Fruit fly (Drosophila melanogaster): Measurements from ENCODE around the gene CG17145.

The CG17145 gene

DNA sequence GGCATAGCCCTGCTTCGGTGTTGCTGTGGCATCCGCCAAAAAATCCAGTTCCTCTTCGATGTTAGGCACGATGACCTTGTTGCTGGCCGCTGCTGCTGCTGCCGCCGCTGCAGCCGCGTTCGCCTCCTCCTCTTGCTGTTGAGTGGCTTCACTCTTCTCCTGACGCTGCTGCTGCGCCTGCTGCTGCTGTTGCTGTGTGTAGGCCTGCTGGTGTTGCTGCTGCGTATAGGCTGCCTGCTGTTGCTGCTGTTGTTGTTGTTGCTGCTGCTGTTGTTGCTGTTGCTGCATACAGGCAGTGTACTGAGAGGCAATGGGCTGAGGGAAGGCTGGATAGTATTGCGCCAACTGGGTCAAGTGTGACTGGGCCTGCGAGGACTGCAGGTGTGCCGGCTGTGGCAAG is 15.6 kb downstream of the CG17145 start:
- TF ChIP-seq gl (tag; optimal IDR thresholded peaks at IDR 0.05) (no peak), CG34367 (tag; optimal IDR thresholded peaks at IDR 0.05) (no peak), rn (GFP tag; IDR thresholded peaks at IDR 0.05) (no peak)

- no peak for TF ChIP-seq D1 (tag; optimal IDR thresholded peaks at IDR 0.05)
- TF ChIP-seq Pif1A (GFP tag; optimal IDR thresholded peaks at IDR 0.05) = no peak
Observed at dm6 chr3L:20240753-20241152, 19.1 kb downstream of the CG17145 start, which contains the start of gene Clc. Gene Clc, plus strand, starts transcription at chr3L:20241053.

- TF ChIP-seq CG4496 (GFP tag; IDR thresholded peaks at IDR 0.05) (0 out of 3 replicates have a peak, but pooled peaks have one; percentile 7), CG9948 (tag; optimal IDR thresholded peaks at IDR 0.05) (no peak), EcR (GFP tag; optimal IDR thresholded peaks at IDR 0.05) (peak; percentile 21), CG32121 (GFP tag; IDR thresholded peaks at IDR 0.05) (0 out of 2 replicates have a peak, but pooled peaks have one; percentile 21)
Observed at dm6 chr3L:20241163-20241970, 19.8 kb downstream of the CG17145 start, which contains the start of the genes CG6951 and CG17233. Gene CG6951, plus strand, starts transcription at chr3L:20241267. Gene CG17233, minus strand, starts transcription at chr3L:20241903.

DNA sequence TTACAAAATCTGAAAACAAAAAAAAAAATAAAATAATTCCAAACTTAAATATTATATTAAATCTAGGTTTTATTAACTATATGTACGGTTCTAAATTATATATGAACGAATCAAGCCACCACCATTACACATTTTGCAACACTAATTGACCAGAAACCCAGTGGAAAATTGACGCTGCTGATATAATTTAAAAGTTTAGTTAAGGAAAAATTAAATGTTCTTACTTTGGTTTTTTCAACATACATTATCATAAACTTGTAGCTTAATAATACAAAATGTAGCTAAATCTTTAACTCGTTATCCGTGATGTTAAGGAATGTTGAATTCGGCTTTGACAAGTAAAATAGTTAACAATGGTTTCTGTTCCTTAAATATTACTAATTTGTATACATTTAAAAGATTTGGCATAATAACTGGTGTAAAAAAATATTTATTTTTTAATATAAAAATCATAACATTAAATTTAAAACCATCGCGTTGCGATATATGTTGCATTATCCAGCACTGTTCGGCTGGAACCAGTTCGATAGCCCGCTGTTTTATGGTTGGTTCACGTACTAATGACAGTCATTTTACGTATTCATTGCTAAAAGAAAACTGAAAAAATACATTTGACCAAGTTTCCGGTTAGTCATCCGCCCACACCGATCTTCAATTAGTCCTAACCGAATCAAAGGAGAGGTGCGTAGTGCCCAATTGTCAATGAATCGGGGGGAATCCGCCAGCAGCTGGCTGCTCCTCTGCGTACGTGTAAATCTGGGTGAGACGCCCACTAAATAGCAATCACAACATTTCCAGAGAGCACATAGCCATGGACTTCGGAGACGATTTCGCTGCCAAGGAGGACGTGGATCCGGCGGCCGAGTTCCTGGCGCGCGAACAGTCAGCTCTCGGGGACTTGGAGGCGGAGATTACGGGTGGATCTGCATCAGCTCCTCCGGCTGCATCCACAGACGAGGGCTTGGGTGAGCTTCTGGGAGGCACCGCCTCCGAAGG is 20.7 kb downstream of the CG17145 start:
- TF ChIP-seq Ets98B (GFP tag; IDR thresholded peaks at IDR 0.05) (peak; percentile 50; the same call in 1 of the 2 replicates), rn (GFP tag; IDR thresholded peaks at IDR 0.05) (0 out of 2 replicates have a peak, but pooled peaks have one; percentile 10), CG32121 (GFP tag; IDR thresholded peaks at IDR 0.05) (peak; percentile 61; the same call in 1 of the 2 replicates), CG8301 (tag; optimal IDR thresholded peaks at IDR 0.05) (peak; percentile 15), Pif1A (GFP tag; optimal IDR thresholded peaks at IDR 0.05) (no peak), CG14655 (GFP tag; optimal IDR thresholded peaks at IDR 0.05) (no peak), CG13204 (GFP tag; optimal IDR thresholded peaks at IDR 0.05) (no peak), CG34367 (tag; optimal IDR thresholded peaks at IDR 0.05) (peak; percentile 29), CG17806 (tag; optimal IDR thresholded peaks at IDR 0.05) (peak; percentile 19), gl (tag; optimal IDR thresholded peaks at IDR 0.05) (no peak), CG8159 (tag; optimal IDR thresholded peaks at IDR 0.05) (peak; percentile 53), CG4496 (GFP tag; IDR thresholded peaks at IDR 0.05) (peak; percentile 81), Pif1B (GFP tag; optimal IDR thresholded peaks at IDR 0.05) (peak; percentile 39), CG9948 (tag; optimal IDR thresholded peaks at IDR 0.05) (peak; percentile 47), CG15710 (tag; optimal IDR thresholded peaks at IDR 0.05) (peak; percentile 48), Snoo (tag; optimal IDR thresholded peaks at IDR 0.05) (peak; percentile 45), D1 (tag; optimal IDR thresholded peaks at IDR 0.05) (no peak)

DNA sequence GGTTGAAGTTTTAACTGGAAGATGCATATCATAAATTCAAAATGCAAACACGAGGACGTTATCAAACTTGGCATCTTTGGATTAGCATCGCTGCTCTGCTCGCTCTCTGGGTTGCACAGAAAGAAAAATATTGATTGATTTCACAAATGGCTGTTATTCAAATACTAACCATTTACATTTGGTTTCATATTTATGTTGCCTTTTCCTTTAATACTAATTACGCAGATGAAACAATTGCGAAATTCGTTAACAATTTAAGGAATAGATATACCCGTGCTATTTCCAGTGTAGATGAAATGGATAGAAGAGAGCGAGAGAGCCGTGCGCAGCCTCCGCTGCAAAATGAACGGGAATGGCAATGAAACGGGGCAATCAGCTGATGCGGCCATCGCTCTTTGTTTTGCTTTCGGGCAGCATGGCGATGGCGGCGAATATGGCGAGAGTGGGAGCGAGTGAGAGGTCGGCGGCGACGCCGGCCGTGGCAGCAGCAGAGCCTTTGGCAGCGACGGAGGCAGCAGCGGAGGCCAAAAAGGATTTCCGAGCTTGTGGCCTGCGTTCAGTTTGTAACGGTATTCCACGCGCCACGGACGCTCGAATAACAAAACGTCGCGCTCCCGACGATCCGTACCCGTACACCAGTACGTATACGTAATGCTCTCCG is 26.0 kb downstream of the CG17145 start, which contains the start of gene rdgC:
Gene rdgC (plus strand): TSS at position 568 of the 661 bp plus-strand sequence.
- TF ChIP-seq fd96Ca (GFP tag; IDR thresholded peaks at IDR 0.05) = peak; percentile 93
- peak; percentile 89 for TF ChIP-seq CG15710 (tag; optimal IDR thresholded peaks at IDR 0.05)
- peak; percentile 64 for TF ChIP-seq D1 (tag; optimal IDR thresholded peaks at IDR 0.05)
- peak; percentile 93 for TF ChIP-seq CG8159 (tag; optimal IDR thresholded peaks at IDR 0.05)
- TF ChIP-seq rn (GFP tag; IDR thresholded peaks at IDR 0.05) = peak; percentile 86
- TF ChIP-seq CG17806 (tag; optimal IDR thresholded peaks at IDR 0.05) = peak; percentile 91
- TF ChIP-seq CG32121 (GFP tag; IDR thresholded peaks at IDR 0.05) = peak; percentile 96
- TF ChIP-seq Ets98B (GFP tag; IDR thresholded peaks at IDR 0.05) = peak; percentile 97
- peak; percentile 12 for TF ChIP-seq CG13204 (GFP tag; optimal IDR thresholded peaks at IDR 0.05)
- no peak for TF ChIP-seq EcR (GFP tag; optimal IDR thresholded peaks at IDR 0.05)
- TF ChIP-seq Snoo (tag; optimal IDR thresholded peaks at IDR 0.05) = peak; percentile 83
- peak; percentile 89 for TF ChIP-seq CG14655 (GFP tag; optimal IDR thresholded peaks at IDR 0.05)
- peak; percentile 69 for TF ChIP-seq CG10348 (GFP tag; IDR thresholded peaks at IDR 0.05)
- peak; percentile 92 for TF ChIP-seq CG8301 (tag; optimal IDR thresholded peaks at IDR 0.05)
- TF ChIP-seq Pif1B (GFP tag; optimal IDR thresholded peaks at IDR 0.05) = peak; percentile 79
- peak; percentile 78 for TF ChIP-seq gl (tag; optimal IDR thresholded peaks at IDR 0.05)
- peak; percentile 94 for TF ChIP-seq CG12605 (GFP tag; IDR thresholded peaks at IDR 0.05)
- TF ChIP-seq Pif1A (GFP tag; optimal IDR thresholded peaks at IDR 0.05) = peak; percentile 92
- TF ChIP-seq CG9948 (tag; optimal IDR thresholded peaks at IDR 0.05) = peak; percentile 87
- peak; percentile 98 for TF ChIP-seq CG4496 (GFP tag; IDR thresholded peaks at IDR 0.05)
- peak; percentile 89 for TF ChIP-seq CG34367 (tag; optimal IDR thresholded peaks at IDR 0.05)

Data from whole organism, pupa.